Fruit fly (Drosophila melanogaster): ENCODE results near the gene Npc2h.

Gene Npc2h

DNA sequence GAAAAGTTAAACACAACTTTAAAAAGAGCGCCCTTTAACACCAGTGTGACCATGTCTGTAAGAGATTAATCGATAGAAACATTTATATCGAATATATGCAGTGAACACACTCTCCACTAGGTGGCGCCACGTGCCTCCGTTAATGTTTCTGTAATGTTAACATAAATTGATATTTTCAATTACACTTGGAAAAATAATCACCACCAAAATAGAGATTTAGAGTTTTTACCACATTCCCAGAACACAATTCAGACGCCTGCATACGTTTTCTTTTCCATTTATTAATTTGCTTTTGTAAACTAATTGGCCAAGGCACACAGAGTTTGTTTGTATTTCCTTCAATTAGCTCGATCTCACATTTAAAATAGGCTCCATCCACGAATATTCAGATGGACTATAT, 43.3 kb upstream of the Npc2h start (continued):
- TF ChIP-seq Bteb2 (GFP tag; optimal IDR thresholded peaks at IDR 0.05): peak; percentile 2
- TF ChIP-seq sim (GFP tag; IDR thresholded peaks at IDR 0.05): peak; percentile 63
- no peak for TF ChIP-seq mirr (GFP tag; optimal IDR thresholded peaks at IDR 0.05)
- no peak for TF ChIP-seq Atf-2 (GFP tag; optimal IDR thresholded peaks at IDR 0.05)
- TF ChIP-seq CG10979 (tag; optimal IDR thresholded peaks at IDR 0.05): peak; percentile 28
- peak in 1 of 2 experiments; percentile 30 for TF ChIP-seq bsh (GFP tag; optimal IDR thresholded peaks at IDR 0.05)
- no peak for TF ChIP-seq ac (GFP tag; optimal IDR thresholded peaks at IDR 0.05)
- TF ChIP-seq pzg (GFP tag; optimal IDR thresholded peaks at IDR 0.05): peak; percentile 26
- TF ChIP-seq ERR (GFP tag; optimal IDR thresholded peaks at IDR 0.05): no peak
- no peak for TF ChIP-seq CG4707 (GFP tag; optimal IDR thresholded peaks at IDR 0.05)
- no peak for TF ChIP-seq insv (GFP tag; optimal IDR thresholded peaks at IDR 0.05)
- no peak for TF ChIP-seq chinmo (GFP tag; IDR thresholded peaks at IDR 0.05; ENCODE audit: partially characterized antibody)
- peak; percentile 26; the same call in 1 of the 2 replicates for TF ChIP-seq CG32772 (GFP tag; IDR thresholded peaks at IDR 0.05)
- no peak for TF ChIP-seq CG3065 (GFP tag; optimal IDR thresholded peaks at IDR 0.05)
- no peak for TF ChIP-seq CG9215 (GFP tag; IDR thresholded peaks at IDR 0.05)
- TF ChIP-seq CG17829 (tag; optimal IDR thresholded peaks at IDR 0.05): peak; percentile 84
- TF ChIP-seq Hr78 (GFP tag; optimal IDR thresholded peaks at IDR 0.05): no peak
- peak; percentile 77 for TF ChIP-seq ap (GFP tag; IDR thresholded peaks at IDR 0.05)
- TF ChIP-seq Bgb (GFP tag; IDR thresholded peaks at IDR 0.05; ENCODE audit: partially characterized antibody): peak; percentile 75
- no peak for TF ChIP-seq CG13775 (GFP tag; optimal IDR thresholded peaks at IDR 0.05)
- no peak for TF ChIP-seq CG11398 (GFP tag; optimal IDR thresholded peaks at IDR 0.05)
- TF ChIP-seq CG8478 (optimal IDR thresholded peaks at IDR 0.05): no peak
- TF ChIP-seq oc (tag; optimal IDR thresholded peaks at IDR 0.05): no peak
- no peak for TF ChIP-seq NfI (GFP tag; optimal IDR thresholded peaks at IDR 0.05)
- TF ChIP-seq run (tag; optimal IDR thresholded peaks at IDR 0.05): no peak
- peak; percentile 62 for TF ChIP-seq CG7839 (tag; optimal IDR thresholded peaks at IDR 0.05)
- TF ChIP-seq cwo (GFP tag; optimal IDR thresholded peaks at IDR 0.05): no peak
- TF ChIP-seq CG13123 (GFP tag; optimal IDR thresholded peaks at IDR 0.05): no peak
- no peak for TF ChIP-seq nerfin-1 (tag; optimal IDR thresholded peaks at IDR 0.05)
- TF ChIP-seq lola (GFP tag; optimal IDR thresholded peaks at IDR 0.05): no peak
- TF ChIP-seq Mes4 (GFP tag; optimal IDR thresholded peaks at IDR 0.05): no peak
- TF ChIP-seq gem (tag; optimal IDR thresholded peaks at IDR 0.05): peak; percentile 64
- no peak for TF ChIP-seq Asciz (GFP tag; optimal IDR thresholded peaks at IDR 0.05)
- TF ChIP-seq Ravus (GFP tag; IDR thresholded peaks at IDR 0.05): no peak
- TF ChIP-seq CG6175 (GFP tag; IDR thresholded peaks at IDR 0.05): peak; percentile 68; the same call in 1 of the 3 replicates
- TF ChIP-seq Dbx (GFP tag; IDR thresholded peaks at IDR 0.05): peak; percentile 66
- TF ChIP-seq CG7556 (GFP tag; optimal IDR thresholded peaks at IDR 0.05): peak; percentile 34
- TF ChIP-seq odd (GFP tag; optimal IDR thresholded peaks at IDR 0.05): no peak
- TF ChIP-seq CoRest (tag; optimal IDR thresholded peaks at IDR 0.05): peak; percentile 5
- peak; percentile 88 for TF ChIP-seq Atf6 (GFP tag; IDR thresholded peaks at IDR 0.05)
- no peak for TF ChIP-seq br (optimal IDR thresholded peaks at IDR 0.05)
- peak; percentile 41; the same call in 1 of the 2 replicates for TF ChIP-seq H2.0 (GFP tag; IDR thresholded peaks at IDR 0.05)
- no peak for TF ChIP-seq CG3838 (GFP tag; optimal IDR thresholded peaks at IDR 0.05)
- TF ChIP-seq CG7357 (GFP tag; IDR thresholded peaks at IDR 0.05): 0 out of 3 replicates have a peak, but pooled peaks have one; percentile 35
- TF ChIP-seq mld (GFP tag; IDR thresholded peaks at IDR 0.05; ENCODE audit: partially characterized antibody): peak; percentile 36; the same call in 1 of the 3 replicates
- no peak for TF ChIP-seq CG4328 (GFP tag; optimal IDR thresholded peaks at IDR 0.05)
- peak; percentile 38 for TF ChIP-seq trem (tag; optimal IDR thresholded peaks at IDR 0.05)
- peak; percentile 39; the same call in 1 of the 3 replicates for TF ChIP-seq Aef1 (GFP tag; IDR thresholded peaks at IDR 0.05)
- peak; percentile 12 for TF ChIP-seq az2 (GFP tag; optimal IDR thresholded peaks at IDR 0.05)
- no peak for TF ChIP-seq CG9437 (GFP tag; optimal IDR thresholded peaks at IDR 0.05)
- TF ChIP-seq unpg (GFP tag; optimal IDR thresholded peaks at IDR 0.05): peak; percentile 62

Data from whole organism, embryonic.